Worm (Caenorhabditis elegans) whole organism, L3 larva: ENCODE results near the gene sra-26.
A peak's percentile ranks its signal among the peaks of the same experiment; 100 is the strongest.

Source experiments
- ZK546.5 ChIP-seq: sonication (generic microtip); optimal IDR thresholded peaks from 2 replicates; lab custom pipeline; 2017; ENCODE audit warnings: missing biosample characterization, missing genetic modification characterization
- ama-1 ChIP-seq: fragments of 150-350 bp; optimal IDR thresholded peaks from 2 replicates; lab custom pipeline; 2018
- ceh-16 ChIP-seq: sonication (generic microtip); optimal IDR thresholded peaks from 2 replicates; lab custom pipeline; 2017; ENCODE audit warnings: missing biosample characterization, missing genetic modification characterization
- ceh-28 ChIP-seq: fragments of 150-350 bp; optimal IDR thresholded peaks from 2 replicates; lab custom pipeline; 2014; ENCODE audit warnings: missing biosample characterization, missing genetic modification reagents, missing genetic modification characterization
- ceh-82 ChIP-seq: fragments of 150-350 bp; optimal IDR thresholded peaks from 2 replicates; lab custom pipeline; 2014; ENCODE audit warnings: missing biosample characterization, missing genetic modification characterization
- ceh-9 ChIP-seq: sonication (generic microtip); optimal IDR thresholded peaks from 2 replicates; lab custom pipeline; 2018; ENCODE audit warnings: missing biosample characterization, missing genetic modification characterization
- daf-12 ChIP-seq: fragments of 150-350 bp; optimal IDR thresholded peaks from 2 replicates; lab custom pipeline; 2014; ENCODE audit warnings: missing biosample characterization, missing genetic modification reagents, missing genetic modification characterization
- egl-27 ChIP-seq: sonication (generic microtip); optimal IDR thresholded peaks from 4 replicates; lab custom pipeline; 2017; ENCODE audit warnings: missing biosample characterization, missing genetic modification reagents, missing genetic modification characterization
- egl-5 ChIP-seq: fragments of 150-350 bp; optimal IDR thresholded peaks from 2 replicates; lab custom pipeline; 2017; ENCODE audit warnings: missing biosample characterization, missing genetic modification reagents, missing genetic modification characterization, inconsistent platforms
- elt-1 ChIP-seq: fragments of 150-350 bp; optimal IDR thresholded peaks from 2 replicates; lab custom pipeline; 2014; ENCODE audit warnings: missing biosample characterization, missing genetic modification characterization
- elt-2 ChIP-seq: sonication (generic microtip); optimal IDR thresholded peaks from 2 replicates; lab custom pipeline; 2016; ENCODE audit warnings: missing genetic modification reagents, mild to moderate bottlenecking, missing genetic modification characterization, missing compliant biosample characterization
- elt-3 ChIP-seq, 3 experiments: fragments of 150-350 bp in 1 of 3; sonication (generic microtip) in 2 of 3; optimal IDR thresholded peaks; 2 replicates in 2 of 3; 4 replicates in 1 of 3; lab custom pipeline; 2014 to 2017; ENCODE audit warnings: missing biosample characterization in 3 of 3, missing genetic modification characterization in 3 of 3
- fkh-10 ChIP-seq: sonication (generic microtip); optimal IDR thresholded peaks from 2 replicates; lab custom pipeline; 2017; ENCODE audit warnings: missing biosample characterization, missing genetic modification reagents, missing genetic modification characterization
- fkh-2 ChIP-seq: fragments of 150-350 bp; optimal IDR thresholded peaks from 2 replicates; lab custom pipeline; 2014; ENCODE audit warnings: missing biosample characterization, missing genetic modification reagents, missing genetic modification characterization
- fos-1 ChIP-seq: fragments of 150-350 bp; optimal IDR thresholded peaks from 2 replicates; lab custom pipeline; 2014; ENCODE audit warnings: missing biosample characterization, missing genetic modification characterization
- hmg-11 ChIP-seq: sonication (generic microtip); optimal IDR thresholded peaks from 2 replicates; lab custom pipeline; 2016; ENCODE audit warnings: missing genetic modification characterization, missing compliant biosample characterization
- lin-39 ChIP-seq: fragments of 150-350 bp; optimal IDR thresholded peaks from 2 replicates; lab custom pipeline; 2018; ENCODE audit warnings: missing biosample characterization, missing genetic modification reagents, missing genetic modification characterization
- lsy-12 ChIP-seq: sonication (generic microtip); optimal IDR thresholded peaks from 2 replicates; lab custom pipeline; 2016; ENCODE audit warnings: mild to moderate bottlenecking, missing genetic modification characterization, missing compliant biosample characterization
- mml-1 ChIP-seq: fragments of 150-350 bp; sonication (generic microtip); optimal IDR thresholded peaks from 3 replicates; lab custom pipeline; 2014; ENCODE audit warnings: missing biosample characterization, missing genetic modification characterization
- nfya-1 ChIP-seq: sonication (generic microtip); optimal IDR thresholded peaks from 2 replicates; lab custom pipeline; 2017; ENCODE audit warnings: missing genetic modification characterization, mild to moderate bottlenecking, missing compliant biosample characterization, antibody characterized with exemption, moderate library complexity; ENCODE audit not compliant: insufficient read depth
- nhr-11 ChIP-seq: fragments of 150-350 bp; optimal IDR thresholded peaks from 2 replicates; lab custom pipeline; 2014; ENCODE audit warnings: missing biosample characterization, missing genetic modification characterization
- nhr-23 ChIP-seq: fragments of 150-350 bp; optimal IDR thresholded peaks from 2 replicates; lab custom pipeline; 2014; ENCODE audit warnings: missing biosample characterization, missing genetic modification reagents, missing genetic modification characterization
- nhr-237 ChIP-seq: fragments of 150-350 bp; optimal IDR thresholded peaks from 2 replicates; lab custom pipeline; 2014; ENCODE audit warnings: missing biosample characterization, missing genetic modification characterization
- nhr-28 ChIP-seq: fragments of 150-350 bp; optimal IDR thresholded peaks from 2 replicates; lab custom pipeline; 2014; ENCODE audit warnings: missing biosample characterization, missing genetic modification characterization
- nhr-67 ChIP-seq: fragments of 150-350 bp; optimal IDR thresholded peaks from 2 replicates; lab custom pipeline; 2014; ENCODE audit warnings: missing biosample characterization, missing genetic modification characterization
- nhr-77 ChIP-seq: fragments of 150-350 bp; optimal IDR thresholded peaks from 2 replicates; lab custom pipeline; 2014; ENCODE audit warnings: missing biosample characterization, missing genetic modification characterization
- pha-4 ChIP-seq: fragments of 150-350 bp; optimal IDR thresholded peaks from 2 replicates; lab custom pipeline; 2014; ENCODE audit warnings: missing biosample characterization, missing genetic modification reagents, missing genetic modification characterization
- pqm-1 ChIP-seq: fragments of 150-350 bp; optimal IDR thresholded peaks from 2 replicates; lab custom pipeline; 2017; ENCODE audit warnings: missing biosample characterization, missing genetic modification characterization, inconsistent platforms
- sea-2 ChIP-seq: fragments of 150-350 bp; sonication (generic microtip); optimal IDR thresholded peaks from 4 replicates; lab custom pipeline; 2014; ENCODE audit warnings: missing biosample characterization, missing genetic modification reagents, missing genetic modification characterization
- skn-1 ChIP-seq: fragments of 150-350 bp; optimal IDR thresholded peaks from 2 replicates; lab custom pipeline; 2014; ENCODE audit warnings: missing biosample characterization, missing genetic modification characterization
- snpc-4 ChIP-seq: fragments of 150-350 bp; optimal IDR thresholded peaks from 2 replicates; lab custom pipeline; 2014; ENCODE audit warnings: missing biosample characterization, missing genetic modification characterization
- tbx-2 ChIP-seq: sonication (generic microtip); optimal IDR thresholded peaks from 2 replicates; lab custom pipeline; 2016; ENCODE audit warnings: mild to moderate bottlenecking, missing genetic modification characterization, missing compliant biosample characterization
- unc-39 ChIP-seq: sonication (generic microtip); optimal IDR thresholded peaks from 4 replicates; lab custom pipeline; 2017; ENCODE audit warnings: missing biosample characterization, missing genetic modification characterization
- unc-62 ChIP-seq: fragments of 150-350 bp; sonication (generic microtip); optimal IDR thresholded peaks from 4 replicates; lab custom pipeline; 2014; ENCODE audit warnings: missing biosample characterization, missing genetic modification reagents, missing genetic modification characterization
- zag-1 ChIP-seq: fragments of 150-350 bp; optimal IDR thresholded peaks from 2 replicates; lab custom pipeline; 2014; ENCODE audit warnings: missing biosample characterization, missing genetic modification characterization
- ztf-11 ChIP-seq: fragments of 150-350 bp; optimal IDR thresholded peaks from 2 replicates; lab custom pipeline; 2014; ENCODE audit warnings: missing biosample characterization, missing genetic modification characterization
- ztf-4 ChIP-seq: fragments of 150-350 bp; optimal IDR thresholded peaks from 2 replicates; lab custom pipeline; 2014; ENCODE audit warnings: missing biosample characterization, missing genetic modification characterization

The sra-26 gene

DNA sequence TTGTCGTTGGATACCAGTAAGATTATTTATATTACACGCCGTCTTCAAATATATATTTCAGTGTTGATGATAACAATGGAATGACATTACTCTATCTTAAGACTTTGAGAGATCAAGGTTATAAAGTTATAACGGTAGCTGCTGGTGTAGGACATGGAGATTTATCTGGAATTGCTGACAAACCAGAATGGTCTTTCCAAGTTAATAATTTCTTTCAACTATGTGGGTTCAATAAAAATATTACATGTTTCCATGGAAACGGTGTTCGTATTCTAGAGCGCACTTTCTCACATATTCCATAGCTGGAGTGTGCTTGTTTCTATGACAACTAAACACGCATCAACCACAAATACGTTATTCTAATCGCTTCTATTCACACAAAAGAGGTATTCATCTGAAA, 28.1 kb upstream of the sra-26 start, which contains the start of gene ift-74:
Gene ift-74, plus strand, starts transcription at position 301 of the 400 bp plus-strand sequence.
- no peak for TF ChIP-seq zag-1 (tag; lab: Kevin White, UChicago)
- no peak for TF ChIP-seq tbx-2 (tag; lab: Kevin White, UChicago)
- no peak for TF ChIP-seq egl-5 (tag; lab: Kevin White, UChicago)
- TF ChIP-seq lsy-12 (tag; lab: Kevin White, UChicago) = no peak
- no peak for TF ChIP-seq fos-1 (tag; lab: Kevin White, UChicago)
- TF ChIP-seq nhr-77 = no peak
- TF ChIP-seq ama-1 (lab: Kevin White, UChicago) = no peak
- TF ChIP-seq ztf-4 (tag; lab: Kevin White, UChicago) = no peak
- no peak for TF ChIP-seq ceh-28 (tag; lab: Kevin White, UChicago)
- TF ChIP-seq skn-1 (tag; lab: Kevin White, UChicago) = no peak
- TF ChIP-seq lin-39 (tag; lab: Kevin White, UChicago) = no peak
- no peak for TF ChIP-seq pha-4 (tag; lab: Kevin White, UChicago)
- TF ChIP-seq ceh-9 = no peak
- TF ChIP-seq nhr-11 = no peak
- no peak for TF ChIP-seq egl-27 (tag; lab: Kevin White, UChicago)
- TF ChIP-seq nhr-237 (tag; lab: Kevin White, UChicago) = no peak
- TF ChIP-seq snpc-4 (tag; lab: Kevin White, UChicago) = no peak
- TF ChIP-seq ztf-11 (tag; lab: Kevin White, UChicago) = no peak

DNA sequence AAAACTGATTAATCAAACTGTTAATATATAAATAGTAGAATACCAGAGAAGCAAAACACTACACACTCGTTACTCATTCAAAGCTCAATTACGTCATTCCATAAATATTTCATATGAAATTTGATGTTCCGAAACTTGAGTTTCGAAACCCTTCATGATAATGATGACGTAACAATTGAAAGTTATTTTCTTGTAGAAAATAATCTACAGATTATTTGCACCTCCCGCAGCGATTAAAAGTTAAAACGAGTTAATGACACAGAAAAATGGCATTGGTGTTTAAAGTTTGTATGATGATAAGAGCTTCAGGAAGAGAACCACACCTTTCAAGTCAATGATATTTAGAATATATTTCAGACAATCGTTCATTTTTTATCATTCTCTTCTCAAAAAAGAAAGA, 22.3 kb upstream of the sra-26 start, which contains the start of gene H43E16.1:
Gene H43E16.1, plus strand, starts transcription at position 375 of the 400 bp plus-strand sequence.
- no peak for TF ChIP-seq nfya-1 (tag; lab: Kevin White, UChicago)
- TF ChIP-seq nhr-11 = no peak
- TF ChIP-seq pqm-1 (tag; lab: Kevin White, UChicago) = peak; percentile 62
- TF ChIP-seq hmg-11 = no peak
- TF ChIP-seq elt-2 (tag; lab: Kevin White, UChicago) = peak; percentile 86

DNA sequence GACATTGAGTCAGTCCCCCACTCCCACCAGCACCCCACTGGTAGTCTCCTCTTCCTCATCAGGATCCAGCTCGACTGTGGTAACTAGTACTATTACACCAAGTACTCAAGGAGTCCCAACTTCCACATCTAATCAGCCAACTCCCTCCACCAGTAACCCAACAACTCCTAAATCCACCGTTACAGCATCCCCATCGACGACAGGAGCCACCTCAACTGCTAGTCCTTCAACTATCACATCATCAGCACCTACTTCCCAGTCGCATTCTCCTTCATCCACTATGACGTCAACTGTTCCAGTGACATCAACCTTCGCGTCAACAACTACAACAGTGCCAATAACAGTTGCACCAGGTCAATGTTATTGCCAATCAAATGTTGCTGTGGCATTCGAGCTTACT, 16.9 kb upstream of the sra-26 start:
- TF ChIP-seq fkh-10 (GFP tag; lab: Kevin White, UChicago) = no peak
- no peak for TF ChIP-seq ceh-28 (tag; lab: Kevin White, UChicago)
- no peak for TF ChIP-seq lin-39 (tag; lab: Kevin White, UChicago)
- no peak for TF ChIP-seq unc-39 (tag; lab: Kevin White, UChicago)

DNA sequence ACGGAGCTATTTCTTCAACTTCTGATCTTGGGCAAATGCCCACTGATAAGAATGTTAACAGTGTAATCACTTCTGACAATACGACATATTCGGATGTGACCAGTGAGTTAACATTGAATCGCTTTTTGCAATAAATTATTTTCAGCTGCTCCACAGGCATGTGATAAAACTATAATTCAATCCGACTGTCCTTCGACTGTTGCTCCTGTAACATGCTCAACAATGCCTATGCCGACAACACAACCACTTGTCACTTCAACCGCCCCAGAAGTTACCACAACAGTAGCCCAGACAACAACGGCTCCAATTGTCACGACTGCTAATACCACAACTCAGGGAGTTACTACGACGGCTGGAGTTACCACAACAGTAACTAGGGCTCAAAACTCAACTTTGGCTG, 15.9 kb upstream of the sra-26 start:
- no peak for TF ChIP-seq egl-27 (tag; lab: Kevin White, UChicago)

DNA sequence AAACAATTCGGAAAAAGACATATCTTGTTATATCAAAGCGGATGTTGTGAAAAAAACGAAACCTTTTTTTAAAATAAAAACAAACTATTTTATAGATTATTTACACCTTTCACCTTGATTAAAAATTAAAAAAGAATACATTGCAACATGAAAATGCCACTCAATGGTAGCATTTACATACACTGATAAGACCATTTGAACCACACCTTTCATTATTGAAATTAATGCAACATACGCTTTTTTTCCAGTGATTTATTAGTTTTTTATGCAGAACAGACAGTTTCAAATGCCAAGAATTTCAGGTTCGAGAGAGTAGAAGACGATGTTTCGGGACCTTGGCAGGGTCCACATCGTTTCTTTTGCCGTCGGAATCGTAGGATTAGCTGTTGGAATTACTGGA, 15.0 kb upstream of the sra-26 start, which contains the start of gene T19D12.1:
Gene T19D12.1, plus strand, starts transcription at position 301 of the 400 bp plus-strand sequence.
- TF ChIP-seq mml-1 (no peak), ceh-16 (tag; lab: Kevin White, UChicago) (no peak), daf-12 (tag; lab: Kevin White, UChicago) (no peak), fkh-10 (GFP tag; lab: Kevin White, UChicago) (no peak), nhr-237 (tag; lab: Kevin White, UChicago) (no peak), ceh-28 (tag; lab: Kevin White, UChicago) (no peak), unc-62 (GFP tag; lab: Kevin White, UChicago) (no peak), fkh-2 (tag; lab: Kevin White, UChicago) (no peak), sea-2 (GFP tag; lab: Kevin White, UChicago) (no peak), nhr-77 (no peak), elt-1 (tag; lab: Kevin White, UChicago) (no peak), ceh-9 (no peak), ZK546.5 (tag; lab: Kevin White, UChicago) (no peak), egl-27 (tag; lab: Kevin White, UChicago) (no peak), nhr-28 (no peak)

DNA sequence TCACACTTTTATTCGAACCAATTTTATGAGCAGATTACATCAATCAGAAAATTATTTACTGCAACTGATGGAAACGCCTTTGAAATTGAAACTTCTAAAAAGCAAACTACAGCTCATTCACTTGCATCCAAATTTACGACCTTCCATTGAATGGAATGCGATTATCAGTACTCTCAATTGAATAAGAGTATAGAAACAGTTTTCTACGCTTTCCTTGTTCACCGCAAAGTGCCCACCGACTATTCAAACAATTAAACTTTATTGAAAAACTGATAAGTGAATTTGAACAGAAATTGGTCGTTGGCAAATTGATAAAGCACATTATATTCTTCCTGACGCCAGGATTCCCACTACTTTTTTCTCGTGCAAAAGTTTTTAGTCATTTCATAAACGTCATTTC, 14.3 kb upstream of the sra-26 start:
- TF ChIP-seq nhr-67 (tag; lab: Kevin White, UChicago) = no peak
- no peak for TF ChIP-seq nhr-23 (tag; lab: Kevin White, UChicago)
- TF ChIP-seq elt-2 (tag; lab: Kevin White, UChicago) = peak; percentile 84
- TF ChIP-seq egl-27 (tag; lab: Kevin White, UChicago) = no peak
- peak; percentile 39 for TF ChIP-seq pqm-1 (tag; lab: Kevin White, UChicago)
- TF ChIP-seq ceh-82 (tag; lab: Kevin White, UChicago) = no peak
- TF ChIP-seq elt-3 (tag; optimal IDR thresholded peaks at IDR 0.05; lab: Kevin White, UChicago) = no peak
- no peak for TF ChIP-seq nfya-1 (tag; lab: Kevin White, UChicago)
